Fruit fly (Drosophila melanogaster): ENCODE measurements around the gene CG13847.

CG13847 gene

DNA sequence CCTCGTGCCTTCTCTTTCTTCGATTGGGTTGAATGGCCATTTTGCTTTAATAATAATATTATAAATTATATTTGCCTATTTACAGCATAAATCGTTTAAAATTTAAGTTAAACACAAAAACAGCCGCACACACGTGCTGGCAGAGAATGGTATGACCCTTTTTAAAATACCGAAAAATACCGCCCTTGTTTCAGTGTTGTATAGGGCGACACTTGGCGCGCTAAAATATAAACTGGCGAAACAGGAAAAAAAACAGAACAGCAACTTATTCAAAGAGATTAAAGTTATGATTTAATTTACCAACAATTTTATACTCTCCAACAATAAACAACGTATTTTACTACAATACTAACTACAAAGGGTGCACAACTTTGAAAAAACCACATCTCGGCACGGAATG is 10.5 kb upstream of the CG13847 start, which contains the start of gene CG12499:
Gene CG12499, minus strand, starts transcription at position 95 of the 400 bp plus-strand sequence.
- TF ChIP-seq CG3163 (GFP tag; optimal IDR thresholded peaks at IDR 0.05), result no peak
- no peak for TF ChIP-seq Nf-YC (tag; optimal IDR thresholded peaks at IDR 0.05)
- TF ChIP-seq CG1233 (GFP tag; optimal IDR thresholded peaks at IDR 0.05), result no peak
- TF ChIP-seq CG3407 (GFP tag; optimal IDR thresholded peaks at IDR 0.05), result no peak
- TF ChIP-seq CG43689 (GFP tag; IDR thresholded peaks at IDR 0.05), result no peak
- no peak for TF ChIP-seq CG33557 (GFP tag; optimal IDR thresholded peaks at IDR 0.05)
- TF ChIP-seq gcm (GFP tag; optimal IDR thresholded peaks at IDR 0.05), result no peak
- peak; percentile 92 for TF ChIP-seq cwo (GFP tag; optimal IDR thresholded peaks at IDR 0.05)
- no peak for TF ChIP-seq Eip74EF (GFP tag; optimal IDR thresholded peaks at IDR 0.05)
- no peak for TF ChIP-seq CG4707 (GFP tag; optimal IDR thresholded peaks at IDR 0.05)
- TF ChIP-seq CG11696 (GFP tag; IDR thresholded peaks at IDR 0.05), result no peak
- no peak for TF ChIP-seq CG6765 (GFP tag; optimal IDR thresholded peaks at IDR 0.05)
- TF ChIP-seq ap (GFP tag; IDR thresholded peaks at IDR 0.05), result no peak
- TF ChIP-seq chinmo (GFP tag; IDR thresholded peaks at IDR 0.05; ENCODE audit: partially characterized antibody), result no peak
- TF ChIP-seq Xbp1 (GFP tag; optimal IDR thresholded peaks at IDR 0.05), result no peak
- TF ChIP-seq cas (GFP tag; IDR thresholded peaks at IDR 0.05), result no peak
- no peak for TF ChIP-seq Taf1 (GFP tag; IDR thresholded peaks at IDR 0.05)
- peak; percentile 89 for TF ChIP-seq CG10267 (tag; optimal IDR thresholded peaks at IDR 0.05)
- TF ChIP-seq mirr (GFP tag; optimal IDR thresholded peaks at IDR 0.05), result no peak
- no peak for TF ChIP-seq CG9609 (GFP tag; optimal IDR thresholded peaks at IDR 0.05)
- no peak for TF ChIP-seq zf30C (GFP tag; optimal IDR thresholded peaks at IDR 0.05)
- TF ChIP-seq CG2199 (GFP tag; IDR thresholded peaks at IDR 0.05), result no peak
- TF ChIP-seq CG9727 (GFP tag; optimal IDR thresholded peaks at IDR 0.05), result no peak
- no peak for TF ChIP-seq mam (GFP tag; optimal IDR thresholded peaks at IDR 0.05)
- no peak for TF ChIP-seq CG32767 (GFP tag; IDR thresholded peaks at IDR 0.05)
- TF ChIP-seq CG15514 (GFP tag; optimal IDR thresholded peaks at IDR 0.05), result peak; percentile 7
- no peak for TF ChIP-seq dimm (GFP tag; IDR thresholded peaks at IDR 0.05)
- no peak for TF ChIP-seq tx (GFP tag; optimal IDR thresholded peaks at IDR 0.05)
- no peak for TF ChIP-seq B-H2 (GFP tag; optimal IDR thresholded peaks at IDR 0.05)
- no peak for TF ChIP-seq slou (GFP tag; optimal IDR thresholded peaks at IDR 0.05)
- TF ChIP-seq Poxn (GFP tag; IDR thresholded peaks at IDR 0.05), result no peak
- TF ChIP-seq dm (GFP tag; optimal IDR thresholded peaks at IDR 0.05), result peak; percentile 69
- no peak for TF ChIP-seq CG12744 (GFP tag; optimal IDR thresholded peaks at IDR 0.05)
- no peak for TF ChIP-seq bab2 (GFP tag; optimal IDR thresholded peaks at IDR 0.05)
- no peak for TF ChIP-seq oc (tag; optimal IDR thresholded peaks at IDR 0.05)
- peak; percentile 32 for TF ChIP-seq YL-1 (GFP tag; optimal IDR thresholded peaks at IDR 0.05)
- no peak for TF ChIP-seq grn (GFP tag; optimal IDR thresholded peaks at IDR 0.05)
- no peak for TF ChIP-seq tna (GFP tag; IDR thresholded peaks at IDR 0.05; ENCODE audit: partially characterized antibody)
- no peak for TF ChIP-seq lov (optimal IDR thresholded peaks at IDR 0.05)
- TF ChIP-seq lov (GFP tag; IDR thresholded peaks at IDR 0.05), result no peak
- no peak for TF ChIP-seq lilli (GFP tag; optimal IDR thresholded peaks at IDR 0.05)
- TF ChIP-seq CG1832 (GFP tag; optimal IDR thresholded peaks at IDR 0.05), result no peak
- TF ChIP-seq Hmx (GFP tag; optimal IDR thresholded peaks at IDR 0.05), result no peak
- TF ChIP-seq lola (GFP tag; optimal IDR thresholded peaks at IDR 0.05), result no peak
- no peak for TF ChIP-seq da (GFP tag; optimal IDR thresholded peaks at IDR 0.05)
- TF ChIP-seq CG7987 (GFP tag; optimal IDR thresholded peaks at IDR 0.05), result no peak
- no peak for TF ChIP-seq CG11247 (GFP tag; IDR thresholded peaks at IDR 0.05)
- TF ChIP-seq Myb (GFP tag; optimal IDR thresholded peaks at IDR 0.05), result peak; percentile 31
- TF ChIP-seq dpn (GFP tag; optimal IDR thresholded peaks at IDR 0.05), result no peak
- no peak for TF ChIP-seq klu (GFP tag; IDR thresholded peaks at IDR 0.05)
- TF ChIP-seq ftz-f1 (GFP tag; optimal IDR thresholded peaks at IDR 0.05), result no peak
- TF ChIP-seq Aef1 (GFP tag; IDR thresholded peaks at IDR 0.05), result no peak

Data from whole organism, embryonic.